Worm (Caenorhabditis elegans): ENCODE measurements around the gene tbc-2.
A peak's percentile ranks its signal among the peaks of the same experiment; 100 is the strongest.
"Not testable (repeated sequence)": the region's sequence is repeated elsewhere in the genome, so short reads cannot be mapped to it uniquely, and the experiment has no call there.

The tbc-2 gene

DNA sequence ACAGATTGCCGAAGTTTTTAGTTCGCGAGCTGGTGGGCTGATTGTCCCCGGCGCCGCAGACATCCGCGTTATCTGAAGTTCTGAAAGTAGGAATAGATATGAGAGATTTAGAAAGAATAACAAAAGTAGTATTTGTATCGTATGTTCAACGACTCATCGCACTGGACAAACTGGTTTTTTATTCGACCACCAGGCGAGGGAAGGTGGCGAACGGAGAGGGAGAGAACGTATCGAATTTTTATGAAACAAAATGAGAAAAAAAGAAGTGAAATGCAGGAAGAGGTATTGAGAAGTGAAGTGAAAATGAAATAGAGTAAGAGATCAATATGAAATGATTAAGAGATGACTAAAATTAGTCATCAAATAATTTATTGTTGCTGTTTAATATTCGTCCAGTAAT lies at the start of gene tbc-2:
Gene tbc-2 (minus strand): TSS at position 80 of the 400 bp plus-strand sequence.
- TF ChIP-seq ztf-4 (tag; optimal IDR thresholded peaks at IDR 0.05) (no peak), ZK546.5 (tag; optimal IDR thresholded peaks at IDR 0.05) (no peak), nhr-237 (tag; optimal IDR thresholded peaks at IDR 0.05) (no peak), mab-5 (tag; optimal IDR thresholded peaks at IDR 0.05) (no peak), lin-11 (tag; optimal IDR thresholded peaks at IDR 0.05) (no peak), R02D3.7 (tag; optimal IDR thresholded peaks at IDR 0.05) (no peak), sma-3 (GFP tag; optimal IDR thresholded peaks at IDR 0.05) (peak; percentile 8), blmp-1 (tag; optimal IDR thresholded peaks at IDR 0.05; ENCODE audit: insufficient read depth) (peak; percentile 26), mdl-1 (tag; optimal IDR thresholded peaks at IDR 0.05) (no peak)

DNA sequence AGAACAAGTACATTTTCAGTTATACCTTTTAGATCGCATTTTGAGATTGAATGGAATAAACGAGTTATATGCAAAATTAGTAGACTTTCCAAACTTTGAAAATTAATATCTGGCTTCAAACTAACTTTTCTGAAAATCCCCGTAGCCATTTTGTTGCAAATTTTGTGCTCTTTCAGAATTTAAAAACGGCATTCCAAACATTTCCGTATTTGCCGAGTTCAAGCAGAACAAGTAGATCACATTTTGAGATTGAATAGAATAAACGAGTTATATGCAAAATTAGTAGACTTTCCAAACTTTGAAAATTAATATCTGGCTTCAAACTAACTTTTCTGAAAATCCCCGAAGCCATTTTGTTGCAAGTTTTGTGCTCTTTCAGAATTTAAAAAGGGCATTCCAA lies 49.3 kb upstream of the tbc-2 start, which contains the start of gene F55C12.2:
Gene F55C12.2 (plus strand): TSS at position 301 of the 400 bp plus-strand sequence.
- TF ChIP-seq nhr-23, R02D3.7, gmeb-1 (tag; optimal IDR thresholded peaks at IDR 0.05): not testable (repeated sequence)

DNA sequence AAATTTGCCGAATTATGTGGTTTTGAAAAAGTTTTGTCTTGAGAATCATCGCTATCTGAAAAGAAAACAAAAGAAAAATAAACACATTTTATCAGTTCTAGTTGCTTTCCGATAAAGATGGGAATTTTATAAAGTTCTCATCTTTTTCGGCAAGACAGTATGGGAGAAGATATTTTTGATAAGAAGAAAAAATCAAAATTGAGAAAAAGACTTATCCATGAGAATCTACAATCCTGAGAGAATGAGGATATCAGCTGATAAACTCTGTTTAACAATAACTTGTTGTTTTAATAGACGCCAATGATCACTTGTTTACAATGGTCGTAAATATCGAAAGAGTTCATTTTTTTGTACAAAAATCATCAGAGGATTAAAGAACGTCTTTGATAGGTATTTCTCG lies 48.8 kb upstream of the tbc-2 start, which contains the start of gene F55C12.6:
Gene F55C12.6 (minus strand): TSS at position 101 of the 400 bp plus-strand sequence.
- TF ChIP-seq nhr-11 (tag; optimal IDR thresholded peaks at IDR 0.05) (no peak), elt-1 (tag; optimal IDR thresholded peaks at IDR 0.05) (no peak), lin-39 (tag; optimal IDR thresholded peaks at IDR 0.05) (no peak), mbf-1 (tag; optimal IDR thresholded peaks at IDR 0.05) (no peak), R02D3.7 (tag; optimal IDR thresholded peaks at IDR 0.05) (no peak), dmd-4 (tag; optimal IDR thresholded peaks at IDR 0.05) (no peak), F13H6.1 (tag; optimal IDR thresholded peaks at IDR 0.05) (no peak), egl-27 (tag; optimal IDR thresholded peaks at IDR 0.05) (no peak), mab-5 (tag; optimal IDR thresholded peaks at IDR 0.05) (no peak)

DNA sequence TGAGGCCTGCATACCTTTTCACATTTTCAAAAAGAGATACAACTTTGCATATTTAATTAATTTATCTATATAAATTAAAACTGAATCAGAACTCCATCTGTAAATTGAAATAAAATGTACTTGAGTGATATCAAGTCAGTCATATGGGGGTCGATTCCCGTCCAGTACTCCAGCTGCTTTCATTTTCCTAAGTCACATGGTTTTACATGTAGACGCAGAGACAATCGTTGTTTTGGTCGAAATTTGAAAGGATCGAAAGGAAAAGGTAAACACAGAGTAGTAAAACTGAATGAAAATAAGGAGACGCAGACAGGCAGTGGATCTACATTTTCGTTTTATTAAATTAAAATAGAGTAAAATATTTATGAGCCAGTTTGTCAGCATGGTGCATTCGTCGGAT lies 46.9 kb upstream of the tbc-2 start:
- TF ChIP-seq lin-11 (tag; optimal IDR thresholded peaks at IDR 0.05) (no peak), ZK546.5 (tag; optimal IDR thresholded peaks at IDR 0.05) (no peak), nhr-10 (tag; optimal IDR thresholded peaks at IDR 0.05) (no peak), lsy-2 (tag; optimal IDR thresholded peaks at IDR 0.05) (peak in 1 of 2 experiments; percentile 27), mbf-1 (tag; optimal IDR thresholded peaks at IDR 0.05) (no peak), nhr-237 (tag; optimal IDR thresholded peaks at IDR 0.05) (no peak), ztf-1 (GFP tag; conservative IDR thresholded peaks at IDR 0.05) (no peak), nhr-25 (tag; optimal IDR thresholded peaks at IDR 0.05) (peak; percentile 3), nhr-129 (tag; optimal IDR thresholded peaks at IDR 0.05) (peak; percentile 80), nhr-11 (tag; optimal IDR thresholded peaks at IDR 0.05) (no peak), blmp-1 (tag; optimal IDR thresholded peaks at IDR 0.05; ENCODE audit: insufficient read depth) (peak; percentile 51), ztf-4 (tag; optimal IDR thresholded peaks at IDR 0.05) (no peak), sma-3 (GFP tag; optimal IDR thresholded peaks at IDR 0.05) (peak; percentile 36), C34F6.9 (tag; optimal IDR thresholded peaks at IDR 0.05) (peak; percentile 46), sma-9 (GFP tag; optimal IDR thresholded peaks at IDR 0.05) (peak; percentile 64), sma-9 (tag; optimal IDR thresholded peaks at IDR 0.05) (no peak)

DNA sequence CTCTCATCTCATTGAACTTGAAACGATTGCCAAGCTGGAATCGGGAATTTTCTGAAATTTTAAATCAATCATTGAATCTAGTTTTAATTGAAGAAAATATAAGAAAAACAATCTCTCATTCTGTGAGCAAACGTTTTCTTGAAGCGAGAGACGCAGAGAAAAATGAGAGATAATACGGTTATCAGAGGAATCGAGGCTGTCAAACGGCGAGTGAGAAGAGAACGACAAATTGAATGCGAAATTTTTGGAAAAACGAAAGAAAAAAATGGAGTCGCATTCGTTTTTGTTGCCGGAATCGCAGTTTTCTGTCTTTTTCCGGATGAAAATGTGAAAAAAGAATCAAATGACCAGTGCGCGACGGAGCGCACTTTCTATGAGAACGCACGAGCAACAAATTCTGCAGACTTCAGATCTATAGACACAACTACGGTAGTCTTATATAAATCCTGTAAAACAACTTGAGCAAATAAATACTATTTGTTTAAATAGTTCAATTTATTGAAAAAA lies 46.4 kb upstream of the tbc-2 start, which contains the start of gene tex-2:
Gene tex-2 (minus strand): TSS at position 51 of the 507 bp plus-strand sequence.
- no peak for TF ChIP-seq elt-3 (tag; optimal IDR thresholded peaks at IDR 0.05)
- no peak for TF ChIP-seq mbf-1 (tag; optimal IDR thresholded peaks at IDR 0.05)
- no peak for TF ChIP-seq ceh-16 (tag; optimal IDR thresholded peaks at IDR 0.05)
- no peak for TF ChIP-seq sma-3 (GFP tag; optimal IDR thresholded peaks at IDR 0.05)
- TF ChIP-seq nhr-10 (tag; optimal IDR thresholded peaks at IDR 0.05) = no peak
- TF ChIP-seq unc-39 (tag; optimal IDR thresholded peaks at IDR 0.05) = no peak
- TF ChIP-seq snpc-4 (tag; optimal IDR thresholded peaks at IDR 0.05) = no peak
- TF ChIP-seq egl-27 (tag; optimal IDR thresholded peaks at IDR 0.05) = no peak
- TF ChIP-seq F13H6.1 (tag; optimal IDR thresholded peaks at IDR 0.05) = peak; percentile 32
- TF ChIP-seq dmd-4 (tag; optimal IDR thresholded peaks at IDR 0.05) = no peak
- peak; percentile 55 for TF ChIP-seq unc-55 (GFP tag; optimal IDR thresholded peaks at IDR 0.05)
- no peak for TF ChIP-seq blmp-1 (tag; optimal IDR thresholded peaks at IDR 0.05; ENCODE audit: insufficient read depth)
- no peak for TF ChIP-seq nhr-12 (tag; optimal IDR thresholded peaks at IDR 0.05)
- TF ChIP-seq peb-1 (tag; optimal IDR thresholded peaks at IDR 0.05) = no peak
- TF ChIP-seq nhr-77 (tag; optimal IDR thresholded peaks at IDR 0.05) = no peak
- TF ChIP-seq lin-39 (tag; optimal IDR thresholded peaks at IDR 0.05) = no peak
- TF ChIP-seq gmeb-1 (tag; optimal IDR thresholded peaks at IDR 0.05) = no peak
- TF ChIP-seq aly-2 (tag; optimal IDR thresholded peaks at IDR 0.05) = no peak
- TF ChIP-seq sem-4 (tag; optimal IDR thresholded peaks at IDR 0.05) = no peak
- peak; percentile 34 for TF ChIP-seq C34F6.9 (tag; optimal IDR thresholded peaks at IDR 0.05)
- no peak for TF ChIP-seq ztf-4 (tag; optimal IDR thresholded peaks at IDR 0.05)
- TF ChIP-seq ztf-11 (tag; optimal IDR thresholded peaks at IDR 0.05) = no peak
- no peak for TF ChIP-seq ztf-1 (GFP tag; conservative IDR thresholded peaks at IDR 0.05)
- TF ChIP-seq nhr-6 (tag; optimal IDR thresholded peaks at IDR 0.05) = no peak
- no peak for TF ChIP-seq ceh-82 (tag; optimal IDR thresholded peaks at IDR 0.05)
- TF ChIP-seq mab-5 (tag; optimal IDR thresholded peaks at IDR 0.05) = no peak
- no peak for TF ChIP-seq nhr-237 (tag; optimal IDR thresholded peaks at IDR 0.05)
- TF ChIP-seq skn-1 (tag; optimal IDR thresholded peaks at IDR 0.05) = no peak
- TF ChIP-seq lin-13 (GFP tag; optimal IDR thresholded peaks at IDR 0.05) = peak; percentile 13
- no peak for TF ChIP-seq ama-1 (optimal IDR thresholded peaks at IDR 0.05)
- peak; percentile 24 for TF ChIP-seq zag-1 (tag; optimal IDR thresholded peaks at IDR 0.05)
- peak in 1 of 2 experiments; percentile 33 for TF ChIP-seq lsy-2 (tag; optimal IDR thresholded peaks at IDR 0.05)
- no peak for TF ChIP-seq mdl-1 (tag; optimal IDR thresholded peaks at IDR 0.05)
